Fruit fly (Drosophila melanogaster) whole organism, prepupa: ENCODE results near the gene Ahcy.

Source experiments
- CG11762 ChIP-seq: fragments of 200-800 bp; sonication (Bioruptor generic); optimal IDR thresholded peaks from 3 replicates; lab custom pipeline; 2016; ENCODE audit warnings: missing biosample characterization, missing genetic modification characterization; ENCODE audit not compliant: insufficient read depth
- CG16779 ChIP-seq: fragments of 200-800 bp; sonication (Bioruptor generic); optimal IDR thresholded peaks from 3 replicates; lab custom pipeline; 2017; ENCODE audit warnings: missing biosample characterization, mild to moderate bottlenecking, missing genetic modification characterization
- Eip78C ChIP-seq: fragments of 200-800 bp; sonication (Bioruptor generic); peaks from one replicate; lab custom pipeline; 2016; ENCODE audit warnings: missing biosample characterization, missing genetic modification characterization
- Lpt ChIP-seq: fragments of 200-800 bp; sonication (Bioruptor generic); optimal IDR thresholded peaks from 3 replicates; lab custom pipeline; 2016; ENCODE audit warnings: missing biosample characterization, missing genetic modification characterization
- OdsH ChIP-seq: fragments of 200-800 bp; sonication (Bioruptor generic); optimal IDR thresholded peaks from 3 replicates; lab custom pipeline; 2016; ENCODE audit warnings: missing biosample characterization, missing genetic modification characterization
- Sox102F ChIP-seq: fragments of 200-800 bp; sonication (Bioruptor generic); optimal IDR thresholded peaks from 2 replicates; lab custom pipeline; 2016; ENCODE audit warnings: missing biosample characterization, mild to moderate bottlenecking, missing genetic modification characterization
- achi ChIP-seq: fragments of 200-800 bp; sonication (Bioruptor generic); optimal IDR thresholded peaks from 3 replicates; lab custom pipeline; 2016; ENCODE audit warnings: missing biosample characterization, missing genetic modification characterization
- fd59A ChIP-seq: fragments of 200-800 bp; sonication (Bioruptor generic); optimal IDR thresholded peaks from 2 replicates; lab custom pipeline; 2017; ENCODE audit warnings: missing biosample characterization, mild to moderate bottlenecking, missing genetic modification characterization, missing genetic modification reagents

DNA sequence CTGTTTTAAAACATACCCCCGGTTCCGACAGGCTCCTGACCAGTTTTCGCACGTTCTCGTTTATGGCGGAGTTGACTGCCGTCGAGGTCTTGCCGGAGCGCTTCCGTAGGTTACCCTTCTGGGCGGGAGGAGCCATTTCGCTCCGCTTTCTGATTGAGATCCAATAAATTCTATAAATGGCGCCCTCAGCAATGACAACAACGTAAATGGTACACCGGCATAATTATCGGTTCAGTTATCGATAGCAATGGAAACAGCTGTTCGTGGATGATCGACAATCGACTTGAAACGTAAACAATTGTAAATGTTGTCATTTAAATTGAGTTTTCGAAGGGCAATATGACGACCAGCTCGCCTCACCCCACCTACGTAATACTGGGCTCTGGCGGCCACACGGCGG lies 21.8 kb downstream of the Ahcy start, which contains the start of the genes Grip128 and Alg14:
- TF ChIP-seq OdsH (GFP tag; lab: Kevin White, UChicago) (no peak), CG16779 (tag; lab: Kevin White, UChicago) (no peak), Lpt (GFP tag; lab: Kevin White, UChicago) (no peak), Sox102F (no peak), achi (GFP tag; lab: Kevin White, UChicago) (no peak), fd59A (GFP tag; lab: Kevin White, UChicago) (no peak), Eip78C (GFP tag; lab: Kevin White, UChicago) (no peak), CG11762 (no peak)
